Worm (Caenorhabditis elegans): Measurements from ENCODE around the gene srh-116.

Gene srh-116

ce11 chrV:17211989-17212731 is 42.8 kb downstream of the srh-116 start, which contains the start of gene srh-236:
srh-236 (minus strand) TSS chrV:17212039.
- no peak for TF ChIP-seq hlh-26 (GFP tag; conservative IDR thresholded peaks at IDR 0.05)
- no peak for TF ChIP-seq snpc-4 (GFP tag; optimal IDR thresholded peaks at IDR 0.05)
- TF ChIP-seq snpc-4 (tag; optimal IDR thresholded peaks at IDR 0.05): peak in 2 of 4 experiments; percentile 35
- TF ChIP-seq B0261.1 (tag; optimal IDR thresholded peaks at IDR 0.05): no peak
- TF ChIP-seq lsl-1 (GFP tag; optimal IDR thresholded peaks at IDR 0.05): no peak
- TF ChIP-seq T07F8.4 (tag; optimal IDR thresholded peaks at IDR 0.05): no peak
- no peak for TF ChIP-seq B0035.1 (tag; optimal IDR thresholded peaks at IDR 0.05)
- TF ChIP-seq cebp-1 (GFP tag; IDR thresholded peaks at IDR 0.05): no peak
- no peak for TF ChIP-seq cebp-1 (tag; optimal IDR thresholded peaks at IDR 0.05)
- peak; percentile 45; the same call in 1 of the 2 replicates for TF ChIP-seq egrh-3 (GFP tag; IDR thresholded peaks at IDR 0.05)
- 0 out of 2 replicates have a peak, but pooled peaks have one; percentile 54 for TF ChIP-seq F37B4.10 (GFP tag; IDR thresholded peaks at IDR 0.05)
- no peak for TF ChIP-seq ama-1 (optimal IDR thresholded peaks at IDR 0.05)
- no peak for TF ChIP-seq ama-1 (GFP tag; optimal IDR thresholded peaks at IDR 0.05)
- no peak for TF ChIP-seq tbp1 (GFP tag; optimal IDR thresholded peaks at IDR 0.05)
- no peak for TF ChIP-seq attf-6 (GFP tag; IDR thresholded peaks at IDR 0.05)
- no peak for TF ChIP-seq aptf-3 (GFP tag; IDR thresholded peaks at IDR 0.05)
- TF ChIP-seq D2030.7 (GFP tag; IDR thresholded peaks at IDR 0.05): no peak
- TF ChIP-seq K12H6.12 (tag; optimal IDR thresholded peaks at IDR 0.05): no peak
- TF ChIP-seq K11D2.4 (GFP tag; IDR thresholded peaks at IDR 0.05): no peak
- no peak for TF ChIP-seq nhr-120 (GFP tag; IDR thresholded peaks at IDR 0.05)

- no peak for TF ChIP-seq K12H6.12 (tag; optimal IDR thresholded peaks at IDR 0.05)
- no peak for TF ChIP-seq sptf-2 (GFP tag; optimal IDR thresholded peaks at IDR 0.05)
- no peak for TF ChIP-seq hlh-26 (GFP tag; conservative IDR thresholded peaks at IDR 0.05)
- TF ChIP-seq chd-7 (tag; optimal IDR thresholded peaks at IDR 0.05): no peak
- TF ChIP-seq let-526 (GFP tag; IDR thresholded peaks at IDR 0.05): no peak
- TF ChIP-seq unc-130 (GFP tag; optimal IDR thresholded peaks at IDR 0.05): no peak
- TF ChIP-seq cebp-2 (GFP tag; IDR thresholded peaks at IDR 0.05): no peak
- no peak for TF ChIP-seq hmg-20 (GFP tag; IDR thresholded peaks at IDR 0.05)
- TF ChIP-seq atf-7 (tag; optimal IDR thresholded peaks at IDR 0.05): no peak
- TF ChIP-seq F10E7.11 (tag; optimal IDR thresholded peaks at IDR 0.05): no peak
- no peak for TF ChIP-seq ceh-27 (GFP tag; optimal IDR thresholded peaks at IDR 0.05)
- no peak for TF ChIP-seq nfyb-1 (GFP tag; IDR thresholded peaks at IDR 0.05)
Measured at ce11 chrV:17208045-17208444, 46.9 kb downstream of the srh-116 start, which contains the start of gene Y68A4A.13. Y68A4A.13 (minus strand) TSS chrV:17208145.

DNA sequence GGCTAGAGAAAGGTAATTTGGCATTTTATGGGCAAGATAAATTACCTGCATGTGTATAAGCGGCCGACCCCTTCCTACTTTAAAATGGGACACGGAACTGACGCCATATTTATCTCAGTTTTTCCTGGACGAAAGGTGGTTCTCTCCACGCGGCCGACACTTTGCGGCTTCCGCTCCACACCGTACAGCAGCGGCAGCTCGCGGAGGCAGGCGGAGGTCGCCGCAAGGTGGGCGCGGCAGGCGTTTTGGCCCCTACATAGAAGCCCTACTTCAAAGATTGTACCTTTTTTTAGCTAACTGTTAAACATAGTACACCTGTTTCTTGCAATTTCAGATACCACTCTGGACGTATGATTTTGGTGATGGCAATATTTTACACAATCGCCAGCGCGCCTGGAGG is 48.5 kb downstream of the srh-116 start:
- TF ChIP-seq zfh-2 (GFP tag; conservative IDR thresholded peaks at IDR 0.05) (peak; percentile 92), snpc-4 (GFP tag; optimal IDR thresholded peaks at IDR 0.05) (no peak), snpc-4 (tag; optimal IDR thresholded peaks at IDR 0.05) (peak in 1 of 4 experiments; percentile 31), aptf-3 (GFP tag; IDR thresholded peaks at IDR 0.05) (no peak), attf-3 (GFP tag; conservative IDR thresholded peaks at IDR 0.05) (0 out of 2 replicates have a peak, but pooled peaks have one; percentile 11), madf-3 (GFP tag; IDR thresholded peaks at IDR 0.05) (0 out of 2 replicates have a peak, but pooled peaks have one; percentile 48), C17E4.6 (GFP tag; IDR thresholded peaks at IDR 0.05) (no peak)
